Worm (Caenorhabditis elegans) whole organism, young adult: ENCODE results near the gene cdf-1.

Source experiments
- B0019.2 ChIP-seq: fragments of 200-800 bp; sonication (Bioruptor generic); conservative IDR thresholded peaks from 2 replicates; pipeline ENCODE4 v1.3.6; 2022; ENCODE audit warnings: missing genetic modification reagents, missing genetic modification characterization, missing compliant biosample characterization
- B0261.1 ChIP-seq: sonication (generic microtip); optimal IDR thresholded peaks from 2 replicates; lab custom pipeline; 2016; ENCODE audit warnings: mild to moderate bottlenecking, missing genetic modification characterization, moderate library complexity, missing compliant biosample characterization
- F10E7.11 ChIP-seq: sonication (generic microtip); optimal IDR thresholded peaks from 2 replicates; lab custom pipeline; 2017; ENCODE audit warnings: mild to moderate bottlenecking, missing genetic modification characterization, moderate library complexity, missing compliant biosample characterization
- F39B2.1 ChIP-seq: fragments of 200-800 bp; sonication (Bioruptor generic); IDR thresholded peaks from 2 replicates; pipeline ENCODE4 v1.3.6; 2022; ENCODE audit warnings: missing genetic modification reagents, missing genetic modification characterization, missing compliant biosample characterization
- F52B5.7 ChIP-seq: sonication (generic microtip); optimal IDR thresholded peaks from 2 replicates; lab custom pipeline; 2016; ENCODE audit warnings: mild to moderate bottlenecking, missing genetic modification characterization, missing compliant biosample characterization
- F55B11.4 ChIP-seq: sonication (generic microtip); optimal IDR thresholded peaks from 2 replicates; lab custom pipeline; 2016; ENCODE audit warnings: missing compliant biosample characterization, missing genetic modification characterization, borderline replicate concordance; ENCODE audit not compliant: insufficient read depth
- Y56A3A.18 ChIP-seq: fragments of 200-800 bp; sonication (Bioruptor generic); IDR thresholded peaks from 2 replicates; pipeline ENCODE4 v1.3.6; 2022; ENCODE audit warnings: missing genetic modification reagents, missing genetic modification characterization, missing compliant biosample characterization
- Y67H2A.10 ChIP-seq: fragments of 200-800 bp; sonication (Bioruptor generic); conservative IDR thresholded peaks from 2 replicates; pipeline ENCODE4 v1.3.6; 2022; ENCODE audit warnings: missing genetic modification reagents, missing genetic modification characterization, missing compliant biosample characterization
- Y95B8A.8 ChIP-seq: fragments of 200-800 bp; sonication (Bioruptor generic); IDR thresholded peaks from 2 replicates; pipeline ENCODE4 v1.3.6; 2022; ENCODE audit warnings: missing genetic modification reagents, missing genetic modification characterization, missing compliant biosample characterization
- athp-1 ChIP-seq: sonication (generic microtip); optimal IDR thresholded peaks from 2 replicates; lab custom pipeline; 2017; ENCODE audit warnings: mild to moderate bottlenecking, missing genetic modification characterization, missing compliant biosample characterization
- attf-6 ChIP-seq: fragments of 200-800 bp; sonication (Bioruptor generic); IDR thresholded peaks from 2 replicates; pipeline ENCODE4 v1.3.6; 2022; ENCODE audit warnings: missing genetic modification reagents, missing genetic modification characterization, missing compliant biosample characterization
- bed-2 ChIP-seq: fragments of 200-800 bp; sonication (Bioruptor generic); IDR thresholded peaks from 2 replicates; pipeline ENCODE4 v1.3.6; 2022; ENCODE audit warnings: missing genetic modification reagents, missing genetic modification characterization, missing compliant biosample characterization
- ccch-3 ChIP-seq: fragments of 200-800 bp; sonication (Bioruptor generic); optimal IDR thresholded peaks from 2 replicates; lab custom pipeline; 2018; ENCODE audit warnings: mild to moderate bottlenecking, missing genetic modification characterization, missing compliant biosample characterization
- cebp-1 ChIP-seq, 2 experiments: fragments of 200-800 bp in 1 of 2; sonication (Bioruptor generic) in 1 of 2; sonication (generic microtip) in 1 of 2; IDR thresholded peaks in 1 of 2; optimal IDR thresholded peaks in 1 of 2; 2 replicates each; pipeline versions ENCODE4 v1.3.6 to Lab custom; 2017 to 2022; ENCODE audit warnings: missing compliant biosample characterization in 2 of 2, missing genetic modification characterization in 2 of 2, mild to moderate bottlenecking in 1 of 2, missing genetic modification reagents in 1 of 2, moderate library complexity in 1 of 2
- ceh-40 ChIP-seq: fragments of 200-800 bp; sonication (Bioruptor generic); IDR thresholded peaks from 2 replicates; pipeline ENCODE4 v1.3.6; 2022; ENCODE audit warnings: missing genetic modification characterization, missing compliant biosample characterization
- ceh-58 ChIP-seq: fragments of 200-800 bp; sonication (Bioruptor generic); IDR thresholded peaks from 2 replicates; pipeline ENCODE4 v1.3.6; 2022; ENCODE audit warnings: missing genetic modification characterization, missing compliant biosample characterization
- dox-1 ChIP-seq: fragments of 200-800 bp; sonication (Bioruptor generic); IDR thresholded peaks from 2 replicates; pipeline ENCODE4 v1.3.6; 2022; ENCODE audit warnings: missing genetic modification reagents, missing genetic modification characterization, missing compliant biosample characterization
- dpff-1 ChIP-seq: sonication (generic microtip); optimal IDR thresholded peaks from 2 replicates; lab custom pipeline; 2017; ENCODE audit warnings: mild to moderate bottlenecking, missing genetic modification characterization, missing compliant biosample characterization
- dpl-1 ChIP-seq: fragments of 150-350 bp; optimal IDR thresholded peaks from 2 replicates; lab custom pipeline; 2014; ENCODE audit warnings: missing biosample characterization, missing genetic modification reagents, missing genetic modification characterization
- let-607 ChIP-seq, 2 experiments: fragments of 200-800 bp in 1 of 2; sonication (Bioruptor generic) in 1 of 2; sonication (generic microtip) in 1 of 2; optimal IDR thresholded peaks; 2 replicates each; lab custom pipeline; 2016 to 2018; ENCODE audit warnings: mild to moderate bottlenecking in 2 of 2, missing compliant biosample characterization in 2 of 2, missing genetic modification characterization in 2 of 2, moderate library complexity in 2 of 2, missing genotype in 1 of 2
- madf-10 ChIP-seq: sonication (generic microtip); optimal IDR thresholded peaks from 2 replicates; lab custom pipeline; 2016; ENCODE audit warnings: mild to moderate bottlenecking, missing genetic modification characterization, missing compliant biosample characterization
- madf-6 ChIP-seq: fragments of 200-800 bp; sonication (Bioruptor generic); IDR thresholded peaks from 2 replicates; pipeline ENCODE4 v1.3.6; 2022; ENCODE audit warnings: missing genetic modification reagents, missing genetic modification characterization, missing compliant biosample characterization
- mel-28 ChIP-seq: sonication (generic microtip); optimal IDR thresholded peaks from 2 replicates; lab custom pipeline; 2016; ENCODE audit warnings: borderline replicate concordance, mild to moderate bottlenecking, missing genetic modification characterization, missing compliant biosample characterization
- mes-4 ChIP-seq: sonication (generic microtip); optimal IDR thresholded peaks from 2 replicates; lab custom pipeline; 2016; ENCODE audit warnings: missing genotype, missing genetic modification characterization, missing compliant biosample characterization
- nfya-1 ChIP-seq: sonication (generic microtip); optimal IDR thresholded peaks from 2 replicates; lab custom pipeline; 2017; ENCODE audit warnings: antibody characterized with exemption, missing compliant biosample characterization, missing genetic modification characterization, borderline replicate concordance; ENCODE audit not compliant: insufficient read depth
- nfyb-1 ChIP-seq: fragments of 200-800 bp; sonication (Bioruptor generic); IDR thresholded peaks from 2 replicates; pipeline ENCODE4 v1.3.6; 2022; ENCODE audit warnings: missing genetic modification reagents, missing genetic modification characterization, missing compliant biosample characterization
- nhr-179 ChIP-seq: sonication (generic microtip); optimal IDR thresholded peaks from 2 replicates; lab custom pipeline; 2016; ENCODE audit warnings: mild to moderate bottlenecking, missing genetic modification characterization, missing compliant biosample characterization
- nhr-80 ChIP-seq: sonication (generic microtip); optimal IDR thresholded peaks from 2 replicates; lab custom pipeline; 2016; ENCODE audit warnings: missing genetic modification characterization, missing compliant biosample characterization
- pha-4 ChIP-seq: fragments of 150-350 bp; sonication (generic microtip); optimal IDR thresholded peaks from 2 replicates; lab custom pipeline; 2014; ENCODE audit warnings: missing biosample characterization, missing genetic modification reagents, missing genetic modification characterization
- rcor-1 ChIP-seq: fragments of 200-800 bp; sonication (Bioruptor generic); IDR thresholded peaks from 2 replicates; pipeline ENCODE4 v1.3.6; 2022; ENCODE audit warnings: missing genetic modification reagents, missing genetic modification characterization, missing compliant biosample characterization
- repo-1 ChIP-seq: sonication (generic microtip); optimal IDR thresholded peaks from 2 replicates; lab custom pipeline; 2017; ENCODE audit warnings: mild to moderate bottlenecking, missing genetic modification characterization, missing compliant biosample characterization
- sdz-38 ChIP-seq: sonication (generic microtip); optimal IDR thresholded peaks from 2 replicates; lab custom pipeline; 2016; ENCODE audit warnings: missing genotype, missing genetic modification characterization, missing compliant biosample characterization
- sea-2 ChIP-seq: fragments of 200-800 bp; sonication (Bioruptor generic); IDR thresholded peaks from 2 replicates; pipeline ENCODE4 v1.3.6; 2022; ENCODE audit warnings: missing genetic modification characterization, missing compliant biosample characterization
- snpc-1.3 ChIP-seq: sonication (generic microtip); optimal IDR thresholded peaks from 2 replicates; lab custom pipeline; 2017; ENCODE audit warnings: missing genetic modification characterization, mild to moderate bottlenecking, missing compliant biosample characterization, antibody characterized with exemption, moderate library complexity, missing genotype, missing genetic modification reagents; ENCODE audit not compliant: insufficient read depth
- snpc-4 ChIP-seq, 5 experiments: fragments of 150-350 bp in 1 of 5; sonication (generic microtip) in 4 of 5; optimal IDR thresholded peaks; 2 replicates each; lab custom pipeline; 2014 to 2018; ENCODE audit warnings: missing genetic modification characterization in 5 of 5, missing biosample characterization in 3 of 5, antibody characterized with exemption in 2 of 5, mild to moderate bottlenecking in 2 of 5, missing compliant biosample characterization in 2 of 5, missing genotype in 2 of 5, moderate library complexity in 2 of 5, missing genetic modification reagents in 1 of 5
- somi-1 ChIP-seq: fragments of 200-800 bp; sonication (Bioruptor generic); optimal IDR thresholded peaks from 2 replicates; lab custom pipeline; 2018; ENCODE audit warnings: mild to moderate bottlenecking, missing genetic modification characterization, missing compliant biosample characterization
- tbx-9 ChIP-seq: sonication (generic microtip); optimal IDR thresholded peaks from 2 replicates; lab custom pipeline; 2016; ENCODE audit warnings: borderline replicate concordance, missing genetic modification characterization, inconsistent platforms, missing compliant biosample characterization
- unc-62 ChIP-seq: fragments of 150-350 bp; optimal IDR thresholded peaks from 2 replicates; lab custom pipeline; 2014; ENCODE audit warnings: missing biosample characterization, missing genetic modification reagents, missing genetic modification characterization
- ztf-18 ChIP-seq: sonication (generic microtip); optimal IDR thresholded peaks from 2 replicates; lab custom pipeline; 2016; ENCODE audit warnings: missing genotype, mild to moderate bottlenecking, missing genetic modification characterization, missing compliant biosample characterization
- ztf-25 ChIP-seq: fragments of 200-800 bp; sonication (Bioruptor generic); IDR thresholded peaks from 2 replicates; pipeline ENCODE4 v1.3.6; 2022; ENCODE audit warnings: missing genetic modification reagents, missing genetic modification characterization, missing compliant biosample characterization
- ztf-26 ChIP-seq: sonication (generic microtip); optimal IDR thresholded peaks from 2 replicates; lab custom pipeline; 2017; ENCODE audit warnings: missing genetic modification characterization, missing compliant biosample characterization
- ztf-3 ChIP-seq: fragments of 200-800 bp; sonication (Bioruptor generic); optimal IDR thresholded peaks from 2 replicates; lab custom pipeline; 2018; ENCODE audit warnings: mild to moderate bottlenecking, missing genetic modification characterization, missing compliant biosample characterization

cdf-1 gene

ce11 chrX:6461729-6462128 is 43.2 kb downstream of the cdf-1 start, which contains the start of gene K04E7.1:
TSS of gene K04E7.1 (plus strand) at chrX:6462029.
- TF ChIP-seq nhr-80 (tag; lab: Kevin White, UChicago) = no peak
- no peak for TF ChIP-seq repo-1 (tag; lab: Kevin White, UChicago)
- TF ChIP-seq mel-28 = no peak
- TF ChIP-seq F55B11.4 (tag; lab: Kevin White, UChicago) = no peak
- no peak for TF ChIP-seq F52B5.7 (tag; lab: Kevin White, UChicago)
- no peak for TF ChIP-seq mes-4 (tag; lab: Kevin White, UChicago)
- TF ChIP-seq pha-4 (tag; lab: Kevin White, UChicago) = no peak
- no peak for TF ChIP-seq ceh-40 (GFP tag; lab: Robert Waterston, UW)
- no peak for TF ChIP-seq ceh-58 (GFP tag; lab: Robert Waterston, UW)
- TF ChIP-seq let-607 (tag; optimal IDR thresholded peaks at IDR 0.05; lab: Kevin White, UChicago) = no peak
- TF ChIP-seq athp-1 (tag; lab: Kevin White, UChicago) = no peak
- TF ChIP-seq Y95B8A.8 (GFP tag; lab: Robert Waterston, UW) = no peak

- TF ChIP-seq ztf-25 (GFP tag; lab: Robert Waterston, UW) = no peak
- TF ChIP-seq ztf-26 (tag; lab: Kevin White, UChicago) = no peak
- peak; percentile 37 for TF ChIP-seq nhr-80 (tag; lab: Kevin White, UChicago)
- TF ChIP-seq cebp-1 (GFP tag; IDR thresholded peaks at IDR 0.05; lab: Robert Waterston, UW) = no peak
- TF ChIP-seq cebp-1 (tag; optimal IDR thresholded peaks at IDR 0.05; lab: Kevin White, UChicago) = no peak
- TF ChIP-seq F10E7.11 (tag; lab: Kevin White, UChicago) = no peak
- TF ChIP-seq sdz-38 (tag; lab: Kevin White, UChicago) = no peak
- TF ChIP-seq ztf-18 (tag; lab: Kevin White, UChicago) = no peak
Observed at ce11 chrX:6460123-6460522, 44.8 kb downstream of the cdf-1 start.

DNA sequence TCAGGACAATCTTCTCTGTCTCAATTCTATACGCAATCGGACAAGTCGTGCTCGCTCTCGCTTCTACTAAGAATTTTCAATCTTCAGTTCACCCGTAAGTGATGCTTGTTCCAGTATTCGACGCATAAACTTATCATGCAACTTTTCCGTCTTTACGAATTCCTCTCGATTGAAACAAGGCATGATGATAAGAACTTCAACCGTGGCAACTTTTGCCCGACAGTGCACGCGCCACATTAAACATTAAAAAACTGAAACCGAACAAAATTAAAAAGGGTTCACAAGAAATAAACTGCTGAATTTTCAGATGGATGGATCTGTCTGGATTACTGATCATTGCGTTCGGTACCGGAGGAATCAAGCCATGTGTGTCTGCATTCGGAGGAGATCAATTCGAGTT is 46.5 kb downstream of the cdf-1 start:
- no peak for TF ChIP-seq ccch-3
- TF ChIP-seq somi-1 (GFP tag; lab: Kevin White, UChicago) = no peak
- TF ChIP-seq nhr-80 (tag; lab: Kevin White, UChicago) = peak; percentile 54
- TF ChIP-seq bed-2 (GFP tag; lab: Robert Waterston, UW) = no peak

- TF ChIP-seq sea-2 (GFP tag; lab: Robert Waterston, UW) (no peak), nhr-179 (tag; lab: Kevin White, UChicago) (no peak), Y67H2A.10 (GFP tag; lab: Robert Waterston, UW) (no peak), tbx-9 (tag; lab: Kevin White, UChicago) (no peak), madf-6 (GFP tag; lab: Robert Waterston, UW) (no peak), nfya-1 (tag; lab: Kevin White, UChicago) (no peak), Y56A3A.18 (no peak), dpff-1 (tag; lab: Kevin White, UChicago) (no peak), dpl-1 (no peak), F39B2.1 (GFP tag; lab: Robert Waterston, UW) (no peak), Y95B8A.8 (GFP tag; lab: Robert Waterston, UW) (no peak), rcor-1 (no peak)
Observed at ce11 chrX:6458001-6458400, 46.9 kb downstream of the cdf-1 start.

DNA sequence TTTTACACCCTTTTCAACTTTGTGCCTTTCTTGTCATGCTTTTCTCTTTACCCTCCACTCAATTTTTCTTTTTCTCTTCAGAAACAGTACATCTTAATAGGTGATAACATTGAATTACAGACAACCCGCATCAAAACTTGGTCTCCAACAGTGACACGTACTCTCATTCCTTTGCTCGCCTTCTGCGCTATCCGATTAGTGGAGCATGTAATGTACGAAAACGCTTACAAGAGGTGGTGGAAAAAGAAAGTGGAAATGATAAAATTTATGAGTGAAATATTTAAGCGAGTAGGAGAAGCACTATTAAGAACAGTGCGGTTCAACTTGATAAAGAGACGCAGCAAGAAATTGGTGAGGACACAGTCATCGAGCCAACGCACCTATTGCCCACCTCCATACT is 48.4 kb downstream of the cdf-1 start, which contains the start of gene pept-1:
Gene pept-1, plus strand, starts transcription at position 306 of the 400 bp plus-strand sequence.
- no peak for TF ChIP-seq nfyb-1 (GFP tag; lab: Robert Waterston, UW)
- TF ChIP-seq dox-1 (GFP tag; lab: Robert Waterston, UW) = peak; percentile 74
- no peak for TF ChIP-seq unc-62
- TF ChIP-seq B0019.2 (GFP tag; lab: Robert Waterston, UW) = no peak
- TF ChIP-seq ccch-3 = no peak
- no peak for TF ChIP-seq B0261.1 (tag; lab: Kevin White, UChicago)
- TF ChIP-seq snpc-4 (GFP tag; optimal IDR thresholded peaks at IDR 0.05; lab: Kevin White, UChicago) = no peak
- TF ChIP-seq snpc-4 (tag; optimal IDR thresholded peaks at IDR 0.05; lab: Kevin White, UChicago) = no peak
- no peak for TF ChIP-seq madf-10 (tag; lab: Kevin White, UChicago)
- no peak for TF ChIP-seq snpc-1.3 (tag; lab: Kevin White, UChicago)
- no peak for TF ChIP-seq ztf-3 (GFP tag; lab: Kevin White, UChicago)
- TF ChIP-seq attf-6 (GFP tag; lab: Robert Waterston, UW) = no peak
- TF ChIP-seq somi-1 (GFP tag; lab: Kevin White, UChicago) = no peak
